Worm (Caenorhabditis elegans): ENCODE measurements around the gene F45H10.5.

Gene F45H10.5

ce11 chrII:13460592-13461395 lies 40.9 kb upstream of the F45H10.5 start, which contains the start of gene pqn-27 (continued):
- TF ChIP-seq somi-1 (GFP tag; optimal IDR thresholded peaks at IDR 0.05) (peak; percentile 58), F23B12.7 (tag; optimal IDR thresholded peaks at IDR 0.05; ENCODE audit: insufficient read depth) (peak; percentile 50), F37B4.10 (GFP tag; IDR thresholded peaks at IDR 0.05) (no peak), Y79H2A.3 (GFP tag; conservative IDR thresholded peaks at IDR 0.05) (no peak), die-1 (tag; optimal IDR thresholded peaks at IDR 0.05) (no peak), lin-40 (tag; optimal IDR thresholded peaks at IDR 0.05) (peak; percentile 79), sdz-38 (tag; optimal IDR thresholded peaks at IDR 0.05) (no peak), let-526 (GFP tag; IDR thresholded peaks at IDR 0.05) (no peak)

- peak; percentile 15 for TF ChIP-seq unc-62 (GFP tag; optimal IDR thresholded peaks at IDR 0.05)
- TF ChIP-seq attf-6 (GFP tag; IDR thresholded peaks at IDR 0.05): no peak
- 0 out of 2 replicates have a peak, but pooled peaks have one; percentile 18 for TF ChIP-seq lir-1 (GFP tag; conservative IDR thresholded peaks at IDR 0.05)
- TF ChIP-seq repo-1 (tag; optimal IDR thresholded peaks at IDR 0.05): peak; percentile 23
- peak; percentile 94 for TF ChIP-seq ztf-22 (GFP tag; optimal IDR thresholded peaks at IDR 0.05)
- TF ChIP-seq ama-1 (optimal IDR thresholded peaks at IDR 0.05): peak; percentile 92
- no peak for TF ChIP-seq ama-1 (GFP tag; optimal IDR thresholded peaks at IDR 0.05)
- TF ChIP-seq let-607 (tag; optimal IDR thresholded peaks at IDR 0.05): peak in 1 of 2 experiments; percentile 13
- peak; percentile 73 for TF ChIP-seq ztf-26 (tag; optimal IDR thresholded peaks at IDR 0.05)
- TF ChIP-seq F57C9.4 (tag; optimal IDR thresholded peaks at IDR 0.05): no peak
- no peak for TF ChIP-seq snpc-4 (GFP tag; optimal IDR thresholded peaks at IDR 0.05)
- TF ChIP-seq snpc-4 (tag; optimal IDR thresholded peaks at IDR 0.05): peak in 3 of 4 experiments; percentile 33 to 36 (median 35)
- 0 out of 2 replicates have a peak, but pooled peaks have one; percentile 28 for TF ChIP-seq egrh-3 (GFP tag; IDR thresholded peaks at IDR 0.05)
- no peak for TF ChIP-seq F10E7.11 (tag; optimal IDR thresholded peaks at IDR 0.05)
- no peak for TF ChIP-seq zim-3 (tag; optimal IDR thresholded peaks at IDR 0.05)
- peak; percentile 31 for TF ChIP-seq dox-1 (GFP tag; IDR thresholded peaks at IDR 0.05)
- TF ChIP-seq F22D6.2 (tag; optimal IDR thresholded peaks at IDR 0.05): peak; percentile 74
- 0 out of 2 replicates have a peak, but pooled peaks have one; percentile 56 for TF ChIP-seq ceh-40 (GFP tag; IDR thresholded peaks at IDR 0.05)
- peak; percentile 65 for TF ChIP-seq C06A6.2 (GFP tag; conservative IDR thresholded peaks at IDR 0.05)
- peak; percentile 81 for TF ChIP-seq chd-7 (tag; optimal IDR thresholded peaks at IDR 0.05)
- TF ChIP-seq hmg-1.2 (GFP tag; IDR thresholded peaks at IDR 0.05): peak; percentile 30; the same call in 1 of the 2 replicates
- peak; percentile 44; the same call in 1 of the 2 replicates for TF ChIP-seq zfh-2 (GFP tag; conservative IDR thresholded peaks at IDR 0.05)
- peak; percentile 16 for TF ChIP-seq pha-4 (tag; optimal IDR thresholded peaks at IDR 0.05)
- no peak for TF ChIP-seq F23B12.7 (tag; optimal IDR thresholded peaks at IDR 0.05; ENCODE audit: insufficient read depth)
- no peak for TF ChIP-seq Y79H2A.3 (GFP tag; conservative IDR thresholded peaks at IDR 0.05)
- peak; percentile 76 for TF ChIP-seq atf-7 (tag; optimal IDR thresholded peaks at IDR 0.05)
- peak; percentile 39 for TF ChIP-seq attf-5 (GFP tag; optimal IDR thresholded peaks at IDR 0.05)
- peak; percentile 83 for TF ChIP-seq lin-40 (tag; optimal IDR thresholded peaks at IDR 0.05)
- TF ChIP-seq lin-54 (GFP tag; optimal IDR thresholded peaks at IDR 0.05): peak; percentile 2
- TF ChIP-seq fkh-3 (tag; optimal IDR thresholded peaks at IDR 0.05): no peak
- TF ChIP-seq somi-1 (GFP tag; optimal IDR thresholded peaks at IDR 0.05): peak; percentile 81
- TF ChIP-seq ztf-18 (tag; optimal IDR thresholded peaks at IDR 0.05): peak; percentile 10
- TF ChIP-seq mcd-1 (GFP tag; IDR thresholded peaks at IDR 0.05): peak; percentile 59
- no peak for TF ChIP-seq nfya-1 (tag; optimal IDR thresholded peaks at IDR 0.05; ENCODE audit: borderline replicate concordance, insufficient read depth)
- TF ChIP-seq hsf-1 (GFP tag; IDR thresholded peaks at IDR 0.05): no peak
- TF ChIP-seq Y53F4B.3 (GFP tag; IDR thresholded peaks at IDR 0.05): no peak
- peak; percentile 73; the same call in 1 of the 2 replicates for TF ChIP-seq egl-44 (GFP tag; IDR thresholded peaks at IDR 0.05)
- 0 out of 2 replicates have a peak, but pooled peaks have one; percentile 21 for TF ChIP-seq madf-6 (GFP tag; IDR thresholded peaks at IDR 0.05)
- 0 out of 2 replicates have a peak, but pooled peaks have one; percentile 14 for TF ChIP-seq ztf-25 (GFP tag; IDR thresholded peaks at IDR 0.05)
Observed at ce11 chrII:13461604-13462375, 39.9 kb upstream of the F45H10.5 start.
